Fruit fly (Drosophila melanogaster): Measurements from ENCODE around the gene PolD1.
A peak's percentile ranks its signal among the peaks of the same experiment; 100 is the strongest.

The PolD1 gene

dm6 chr3L:16037048-16037477 is 49.4 kb upstream of the PolD1 start (continued):
- TF ChIP-seq CG33557 (GFP tag; optimal IDR thresholded peaks at IDR 0.05) (peak; percentile 23), ranshi (GFP tag; IDR thresholded peaks at IDR 0.05) (peak; percentile 78; the same call in 1 of the 2 replicates), vvl (GFP tag; IDR thresholded peaks at IDR 0.05) (peak; percentile 95), bcd (GFP tag; optimal IDR thresholded peaks at IDR 0.05) (peak; percentile 72), CG4328 (GFP tag; optimal IDR thresholded peaks at IDR 0.05) (no peak), CG2202 (tag; optimal IDR thresholded peaks at IDR 0.05) (peak; percentile 42), en (GFP tag; optimal IDR thresholded peaks at IDR 0.05) (peak; percentile 41), esg (GFP tag; conservative IDR thresholded peaks at IDR 0.05) (peak; percentile 59), cad (GFP tag; optimal IDR thresholded peaks at IDR 0.05) (no peak), Hmr (GFP tag; optimal IDR thresholded peaks at IDR 0.05) (peak; percentile 93), h (optimal IDR thresholded peaks at IDR 0.05) (no peak), onecut (GFP tag; IDR thresholded peaks at IDR 0.05) (peak; percentile 70), CG14014 (GFP tag; IDR thresholded peaks at IDR 0.05) (peak; percentile 74), gro (GFP tag; optimal IDR thresholded peaks at IDR 0.05) (peak; percentile 88), Kr (GFP tag; optimal IDR thresholded peaks at IDR 0.05) (no peak), Adf1 (GFP tag; IDR thresholded peaks at IDR 0.05) (peak; percentile 53), yki (optimal IDR thresholded peaks at IDR 0.05) (peak; percentile 38), ewg (GFP tag; optimal IDR thresholded peaks at IDR 0.05) (peak; percentile 61), CG11504 (tag; optimal IDR thresholded peaks at IDR 0.05) (peak; percentile 76), CG8924 (tag; optimal IDR thresholded peaks at IDR 0.05) (peak; percentile 67), sug (tag; optimal IDR thresholded peaks at IDR 0.05) (peak; percentile 64), CG1233 (GFP tag; optimal IDR thresholded peaks at IDR 0.05) (peak; percentile 53), Oli (tag; optimal IDR thresholded peaks at IDR 0.05) (peak; percentile 66), ERR (GFP tag; optimal IDR thresholded peaks at IDR 0.05) (peak; percentile 53), bbx (GFP tag; IDR thresholded peaks at IDR 0.05; ENCODE audit: partially characterized antibody) (peak; percentile 61), CG8089 (GFP tag; optimal IDR thresholded peaks at IDR 0.05) (peak; percentile 45), cg (GFP tag; optimal IDR thresholded peaks at IDR 0.05) (no peak), org-1 (GFP tag; optimal IDR thresholded peaks at IDR 0.05) (peak; percentile 29), Hey (tag; optimal IDR thresholded peaks at IDR 0.05) (no peak), mirr (GFP tag; optimal IDR thresholded peaks at IDR 0.05) (no peak), tgo (GFP tag; IDR thresholded peaks at IDR 0.05) (peak; percentile 80), D19B (GFP tag; optimal IDR thresholded peaks at IDR 0.05) (peak; percentile 45), Bteb2 (GFP tag; optimal IDR thresholded peaks at IDR 0.05) (peak; percentile 80), luna (GFP tag; optimal IDR thresholded peaks at IDR 0.05) (peak; percentile 79), Ptx1 (GFP tag; IDR thresholded peaks at IDR 0.05) (peak; percentile 75), salm (tag; optimal IDR thresholded peaks at IDR 0.05) (peak; percentile 46), CG4282 (GFP tag; optimal IDR thresholded peaks at IDR 0.05) (peak; percentile 52), unc-4 (GFP tag; IDR thresholded peaks at IDR 0.05; ENCODE audit: partially characterized antibody) (peak; percentile 61), CG8765 (GFP tag; IDR thresholded peaks at IDR 0.05) (no peak), Opbp (GFP tag; IDR thresholded peaks at IDR 0.05; ENCODE audit: partially characterized antibody) (peak; percentile 66; the same call in 2 of the 3 replicates), sens-2 (GFP tag; IDR thresholded peaks at IDR 0.05) (peak; percentile 57; the same call in 1 of the 2 replicates), CG3407 (GFP tag; optimal IDR thresholded peaks at IDR 0.05) (peak; percentile 31), her (GFP tag; optimal IDR thresholded peaks at IDR 0.05) (peak; percentile 71), HmgZ (tag; optimal IDR thresholded peaks at IDR 0.05) (peak; percentile 93), pho (GFP tag; optimal IDR thresholded peaks at IDR 0.05) (peak; percentile 87), Aef1 (GFP tag; IDR thresholded peaks at IDR 0.05) (peak; percentile 66; the same call in 2 of the 3 replicates), Awh (GFP tag; IDR thresholded peaks at IDR 0.05) (peak; percentile 80), crol (GFP tag; IDR thresholded peaks at IDR 0.05) (no peak), CG33213 (GFP tag; optimal IDR thresholded peaks at IDR 0.05) (peak; percentile 84), gcm (GFP tag; optimal IDR thresholded peaks at IDR 0.05) (peak; percentile 70), Oaz (GFP tag; IDR thresholded peaks at IDR 0.05) (peak; percentile 63), fru (optimal IDR thresholded peaks at IDR 0.05) (no peak), CG10274 (GFP tag; optimal IDR thresholded peaks at IDR 0.05) (peak; percentile 50)
